Fruit fly (Drosophila melanogaster): ENCODE measurements around the gene CG4820.

CG4820 gene

DNA sequence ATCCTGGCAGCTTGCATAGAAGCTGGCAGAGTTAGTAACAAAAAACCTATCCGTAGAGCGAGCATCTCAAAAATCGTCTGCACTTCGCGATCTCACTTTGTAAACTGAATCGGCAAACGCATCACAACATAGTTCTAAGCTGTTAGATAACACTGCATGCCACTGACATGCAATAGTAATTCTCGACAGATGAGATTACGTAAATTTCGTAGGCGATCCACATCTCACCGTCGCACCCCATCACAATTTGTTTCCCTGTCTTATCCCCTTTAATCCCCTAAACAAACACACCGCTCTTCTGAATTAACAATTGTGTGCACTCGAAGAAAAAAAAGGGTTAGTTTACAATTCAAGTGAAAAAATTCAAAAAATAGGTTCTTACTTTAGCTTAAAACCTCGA is 46.2 kb upstream of the CG4820 start, which contains the start of gene Ugt35B1:
TSS of gene Ugt35B1 (minus strand) at position 101 of the 400 bp plus-strand sequence.
- TF ChIP-seq lola (GFP tag; optimal IDR thresholded peaks at IDR 0.05), result no peak
- TF ChIP-seq Rel (GFP tag; optimal IDR thresholded peaks at IDR 0.05), result no peak
- no peak for TF ChIP-seq Rel (tag; optimal IDR thresholded peaks at IDR 0.05)
- no peak for TF ChIP-seq CG9705 (GFP tag; optimal IDR thresholded peaks at IDR 0.05)
- no peak for TF ChIP-seq Hr78 (GFP tag; optimal IDR thresholded peaks at IDR 0.05)
- TF ChIP-seq brk (GFP tag; optimal IDR thresholded peaks at IDR 0.05), result no peak
- TF ChIP-seq rgr (GFP tag; optimal IDR thresholded peaks at IDR 0.05), result no peak
- no peak for TF ChIP-seq HLH106 (tag; optimal IDR thresholded peaks at IDR 0.05)
- no peak for TF ChIP-seq N (GFP tag; optimal IDR thresholded peaks at IDR 0.05)

DNA sequence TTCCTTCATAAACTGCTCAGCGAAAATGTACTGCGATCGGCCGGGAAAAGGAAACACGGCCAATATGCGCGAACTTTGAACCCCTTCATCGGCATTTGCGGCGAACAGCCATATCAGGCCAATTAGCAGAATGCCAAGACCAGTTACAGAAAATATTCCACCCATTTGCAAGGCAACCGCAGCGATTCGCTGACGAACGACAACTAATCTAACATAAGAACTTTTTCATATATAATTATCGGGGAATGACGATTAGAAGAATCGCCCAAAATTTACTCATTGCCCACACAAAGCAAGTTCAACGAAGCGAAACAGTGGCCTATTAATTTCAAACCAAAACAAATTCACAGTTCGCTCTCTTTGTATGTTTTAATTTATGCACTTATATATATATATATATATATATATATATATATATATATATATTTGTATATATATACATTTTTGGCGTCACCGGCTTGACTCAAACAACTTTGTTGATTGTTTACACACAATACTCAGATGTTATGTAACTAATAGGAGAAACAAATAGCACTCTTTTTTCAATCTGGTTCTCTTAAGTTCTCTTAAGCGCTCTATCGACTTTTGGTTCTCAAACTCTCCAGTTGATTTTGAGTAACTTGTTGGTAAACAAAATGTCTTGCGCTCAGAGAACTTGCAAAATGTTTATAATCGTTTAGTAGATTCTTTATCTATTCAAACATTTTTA is 43.7 kb upstream of the CG4820 start, which contains the start of gene Ugt35A1:
TSS of gene Ugt35A1 (minus strand) at position 205 of the 709 bp plus-strand sequence.
- TF ChIP-seq Vsx2 (GFP tag; optimal IDR thresholded peaks at IDR 0.05; ENCODE audit: partially characterized antibody) (peak; percentile 94), HLH106 (tag; optimal IDR thresholded peaks at IDR 0.05) (no peak), lola (GFP tag; optimal IDR thresholded peaks at IDR 0.05) (no peak), br (GFP tag; optimal IDR thresholded peaks at IDR 0.05) (no peak), Myc (optimal IDR thresholded peaks at IDR 0.05) (no peak), Jra (GFP tag; optimal IDR thresholded peaks at IDR 0.05) (no peak), CrebA (GFP tag; optimal IDR thresholded peaks at IDR 0.05; ENCODE audit: borderline replicate concordance) (no peak), usp (GFP tag; optimal IDR thresholded peaks at IDR 0.05) (no peak), dmrt93B (GFP tag; optimal IDR thresholded peaks at IDR 0.05) (no peak), N (GFP tag; optimal IDR thresholded peaks at IDR 0.05) (no peak), CG9705 (GFP tag; optimal IDR thresholded peaks at IDR 0.05) (no peak), Rel (GFP tag; optimal IDR thresholded peaks at IDR 0.05) (no peak), Rel (tag; optimal IDR thresholded peaks at IDR 0.05) (no peak), dl (GFP tag; optimal IDR thresholded peaks at IDR 0.05; ENCODE audit: insufficient read depth in 1 of 2, partially characterized antibody in 2 of 2) (peak in 1 of 2 experiments; percentile 28), tai (GFP tag; optimal IDR thresholded peaks at IDR 0.05) (no peak), jim (GFP tag; optimal IDR thresholded peaks at IDR 0.05) (no peak), Hr83 (GFP tag; optimal IDR thresholded peaks at IDR 0.05; ENCODE audit: poor library complexity, severe bottlenecking) (no peak), Sp1 (GFP tag; optimal IDR thresholded peaks at IDR 0.05) (no peak), woc (GFP tag; optimal IDR thresholded peaks at IDR 0.05) (no peak), brk (GFP tag; optimal IDR thresholded peaks at IDR 0.05) (peak; percentile 17), sv (GFP tag; optimal IDR thresholded peaks at IDR 0.05) (no peak), Mio (GFP tag; optimal IDR thresholded peaks at IDR 0.05) (no peak), fru (GFP tag; optimal IDR thresholded peaks at IDR 0.05) (no peak), rgr (GFP tag; optimal IDR thresholded peaks at IDR 0.05) (no peak), Dif (GFP tag; optimal IDR thresholded peaks at IDR 0.05; ENCODE audit: partially characterized antibody) (peak; percentile 16), Hr78 (GFP tag; optimal IDR thresholded peaks at IDR 0.05) (no peak), OdsH (GFP tag; optimal IDR thresholded peaks at IDR 0.05) (no peak), CG32264 (GFP tag; optimal IDR thresholded peaks at IDR 0.05) (no peak), Dfd (GFP tag; optimal IDR thresholded peaks at IDR 0.05) (no peak), GATAd (GFP tag; optimal IDR thresholded peaks at IDR 0.05) (no peak)

DNA sequence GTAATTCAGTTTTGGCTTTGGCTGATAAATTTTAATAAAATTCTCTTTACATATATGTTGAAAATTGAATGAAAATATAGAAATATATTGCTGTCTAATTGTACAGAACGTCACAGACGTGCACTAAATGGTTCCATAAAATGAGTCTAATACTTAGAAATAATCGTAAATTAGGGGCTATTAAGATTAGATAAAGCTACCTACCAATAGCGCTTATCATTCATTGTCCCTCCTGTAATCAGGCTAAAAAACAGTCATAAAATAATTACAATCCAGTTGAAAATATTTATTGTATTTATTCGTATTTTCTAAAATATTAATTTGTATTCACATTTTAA is 43.2 kb upstream of the CG4820 start:
- TF ChIP-seq tai (GFP tag; optimal IDR thresholded peaks at IDR 0.05), result no peak
- TF ChIP-seq CrebA (GFP tag; optimal IDR thresholded peaks at IDR 0.05; ENCODE audit: borderline replicate concordance), result peak; percentile 58

DNA sequence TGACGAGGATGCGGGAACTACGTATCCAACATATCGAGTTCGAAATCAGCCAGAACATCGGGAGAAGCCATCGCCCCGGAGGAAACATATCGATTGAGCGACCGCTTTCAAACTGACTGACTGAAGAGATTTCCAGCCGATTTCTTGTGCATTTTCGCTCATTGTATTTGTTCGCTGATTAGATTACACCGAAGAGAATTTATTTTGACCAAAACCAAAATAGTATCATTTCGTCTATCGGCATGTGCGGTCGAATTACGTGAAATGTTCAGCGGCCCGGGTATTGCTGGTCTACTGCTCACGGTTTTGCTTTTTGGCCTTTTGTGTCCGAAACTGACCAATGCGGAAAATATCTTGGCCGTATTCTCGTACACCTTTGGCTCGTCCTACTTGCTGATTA is 41.0 kb upstream of the CG4820 start, which contains the start of the genes Ugt304A1 and Ugt303A1:
TSS of gene Ugt304A1 (minus strand) at position 101 of the 400 bp plus-strand sequence.
TSS of gene Ugt303A1 (plus strand) at position 222 of the 400 bp plus-strand sequence.
- TF ChIP-seq pan (optimal IDR thresholded peaks at IDR 0.05) (no peak), Hr78 (GFP tag; optimal IDR thresholded peaks at IDR 0.05) (no peak), br (GFP tag; optimal IDR thresholded peaks at IDR 0.05) (no peak), N (GFP tag; optimal IDR thresholded peaks at IDR 0.05) (no peak), Mio (GFP tag; optimal IDR thresholded peaks at IDR 0.05) (no peak)

DNA sequence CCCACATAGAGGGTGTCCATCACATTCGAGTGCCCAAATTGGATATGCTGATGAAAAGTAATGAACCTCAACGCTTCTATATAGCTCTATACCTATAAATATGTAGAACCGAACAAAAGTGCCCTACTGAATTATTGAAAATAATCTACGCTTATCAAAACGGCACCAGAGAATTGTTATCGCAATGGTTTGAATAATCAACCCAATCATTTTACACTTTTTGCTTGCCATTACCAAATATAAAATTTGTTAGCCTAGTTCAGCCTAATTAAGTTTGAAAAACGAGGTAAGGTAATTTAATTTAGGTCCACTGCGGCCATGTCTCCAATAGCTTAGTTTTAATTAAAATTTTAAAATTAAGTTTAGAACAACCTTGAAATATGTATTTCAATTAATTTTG is 40.6 kb upstream of the CG4820 start:
- TF ChIP-seq GATAd (GFP tag; optimal IDR thresholded peaks at IDR 0.05) (no peak), Jra (GFP tag; optimal IDR thresholded peaks at IDR 0.05) (no peak), lola (GFP tag; optimal IDR thresholded peaks at IDR 0.05) (no peak), Abd-B (GFP tag; optimal IDR thresholded peaks at IDR 0.05) (no peak), foxo (GFP tag; optimal IDR thresholded peaks at IDR 0.05) (no peak), br (GFP tag; optimal IDR thresholded peaks at IDR 0.05) (no peak)

All from whole organism, wandering third instar larva.